Fruit fly (Drosophila melanogaster) whole organism, prepupa: ENCODE results near the gene Drs.

Experiments used
- Blimp-1 ChIP-seq: fragments of 200-800 bp; sonication (Bioruptor generic); optimal IDR thresholded peaks from 3 replicates; lab custom pipeline; 2017; ENCODE audit warnings: missing biosample characterization, missing genetic modification characterization, mild to moderate bottlenecking, moderate library complexity, missing genetic modification reagents
- CG10631 ChIP-seq: fragments of 200-800 bp; sonication (Bioruptor generic); optimal IDR thresholded peaks from 2 replicates; lab custom pipeline; 2016; ENCODE audit warnings: missing biosample characterization, missing genetic modification characterization
- CG10669 ChIP-seq: fragments of 200-800 bp; sonication (Bioruptor generic); optimal IDR thresholded peaks from 3 replicates; lab custom pipeline; 2018; ENCODE audit warnings: missing biosample characterization, mild to moderate bottlenecking, missing genetic modification characterization, moderate library complexity
- CG11294 ChIP-seq: fragments of 200-800 bp; sonication (Bioruptor generic); IDR thresholded peaks from 2 replicates; pipeline ENCODE4 v1.3.6; 2022; ENCODE audit warnings: missing biosample characterization, missing genetic modification characterization
- CG11762 ChIP-seq: fragments of 200-800 bp; sonication (Bioruptor generic); optimal IDR thresholded peaks from 3 replicates; lab custom pipeline; 2016; ENCODE audit warnings: missing biosample characterization, missing genetic modification characterization; ENCODE audit not compliant: insufficient read depth
- CG11902 ChIP-seq: fragments of 200-800 bp; sonication (Bioruptor generic); optimal IDR thresholded peaks from 3 replicates; lab custom pipeline; 2016; ENCODE audit warnings: missing biosample characterization, missing genetic modification characterization
- CG15336 ChIP-seq: fragments of 200-800 bp; sonication (Bioruptor generic); IDR thresholded peaks from 2 replicates; pipeline ENCODE4 v1.3.6; 2022; ENCODE audit warnings: missing biosample characterization, missing genetic modification characterization
- CG1621 ChIP-seq: fragments of 200-800 bp; sonication (Bioruptor generic); optimal IDR thresholded peaks from 3 replicates; lab custom pipeline; 2018; ENCODE audit warnings: missing biosample characterization, mild to moderate bottlenecking, missing genetic modification characterization
- CG16779 ChIP-seq: fragments of 200-800 bp; sonication (Bioruptor generic); optimal IDR thresholded peaks from 3 replicates; lab custom pipeline; 2017; ENCODE audit warnings: missing biosample characterization, mild to moderate bottlenecking, missing genetic modification characterization
- CG31627 ChIP-seq: fragments of 200-800 bp; sonication (Bioruptor generic); optimal IDR thresholded peaks from 3 replicates; lab custom pipeline; 2016; ENCODE audit warnings: missing biosample characterization, missing genetic modification characterization
- CG34406 ChIP-seq: fragments of 200-800 bp; sonication (Bioruptor generic); optimal IDR thresholded peaks from 3 replicates; lab custom pipeline; 2016; ENCODE audit warnings: missing biosample characterization, missing genetic modification characterization
- CG3919 ChIP-seq: fragments of 200-800 bp; sonication (Bioruptor generic); optimal IDR thresholded peaks from 3 replicates; lab custom pipeline; 2016; ENCODE audit warnings: missing biosample characterization, missing genetic modification characterization
- CG4318 ChIP-seq: fragments of 200-800 bp; sonication (Bioruptor generic); optimal IDR thresholded peaks from 3 replicates; lab custom pipeline; 2017; ENCODE audit warnings: missing biosample characterization, mild to moderate bottlenecking, missing genetic modification characterization
- CG6163 ChIP-seq: fragments of 200-800 bp; sonication (Bioruptor generic); IDR thresholded peaks from 3 replicates; pipeline ENCODE4 v1.3.6; 2022; ENCODE audit warnings: missing biosample characterization, missing genetic modification characterization
- CG6792 ChIP-seq: fragments of 200-800 bp; sonication (Bioruptor generic); optimal IDR thresholded peaks from 3 replicates; lab custom pipeline; 2016; ENCODE audit warnings: missing biosample characterization, missing genetic modification characterization
- CG6808 ChIP-seq: fragments of 200-800 bp; sonication (Bioruptor generic); optimal IDR thresholded peaks from 3 replicates; lab custom pipeline; 2017; ENCODE audit warnings: missing biosample characterization, missing genetic modification characterization, mild to moderate bottlenecking, moderate library complexity, missing genetic modification reagents
- CG6854 ChIP-seq: fragments of 200-800 bp; sonication (Bioruptor generic); optimal IDR thresholded peaks from 2 replicates; lab custom pipeline; 2017; ENCODE audit warnings: missing biosample characterization, mild to moderate bottlenecking, missing genetic modification characterization
- CG7368 ChIP-seq: fragments of 200-800 bp; sonication (Bioruptor generic); optimal IDR thresholded peaks from 3 replicates; lab custom pipeline; 2016; ENCODE audit warnings: missing biosample characterization, missing genetic modification characterization
- CG8319 ChIP-seq: fragments of 200-800 bp; sonication (Bioruptor generic); optimal IDR thresholded peaks from 3 replicates; lab custom pipeline; 2016; ENCODE audit warnings: missing biosample characterization, missing genetic modification characterization
- CG9139 ChIP-seq: fragments of 200-800 bp; sonication (Bioruptor generic); optimal IDR thresholded peaks from 3 replicates; lab custom pipeline; 2017; ENCODE audit warnings: missing biosample characterization, mild to moderate bottlenecking, missing genetic modification characterization
- Eip75B ChIP-seq: fragments of 200-800 bp; sonication (Bioruptor generic); optimal IDR thresholded peaks from 3 replicates; lab custom pipeline; 2016; ENCODE audit warnings: missing biosample characterization, missing genetic modification characterization
- Eip78C ChIP-seq: fragments of 200-800 bp; sonication (Bioruptor generic); peaks from one replicate; lab custom pipeline; 2016; ENCODE audit warnings: missing biosample characterization, missing genetic modification characterization
- Ets96B ChIP-seq: fragments of 200-800 bp; optimal IDR thresholded peaks from 2 replicates; lab custom pipeline; 2019; ENCODE audit warnings: missing biosample characterization, mild to moderate bottlenecking, missing genetic modification characterization, moderate library complexity
- Gug ChIP-seq: fragments of 200-800 bp; sonication (Bioruptor generic); IDR thresholded peaks from 2 replicates; pipeline ENCODE4 v1.3.6; 2022; ENCODE audit warnings: missing biosample characterization, missing genetic modification characterization
- Hr39 ChIP-seq: fragments of 200-800 bp; sonication (Bioruptor generic); optimal IDR thresholded peaks from 2 replicates; lab custom pipeline; 2016; ENCODE audit warnings: missing biosample characterization, missing genetic modification characterization
- Hr4 ChIP-seq: fragments of 200-800 bp; sonication (Bioruptor generic); optimal IDR thresholded peaks from 3 replicates; lab custom pipeline; 2016; ENCODE audit warnings: missing biosample characterization, missing genetic modification characterization
- Lpt ChIP-seq: fragments of 200-800 bp; sonication (Bioruptor generic); optimal IDR thresholded peaks from 3 replicates; lab custom pipeline; 2016; ENCODE audit warnings: missing biosample characterization, missing genetic modification characterization
- OdsH ChIP-seq: fragments of 200-800 bp; sonication (Bioruptor generic); optimal IDR thresholded peaks from 3 replicates; lab custom pipeline; 2016; ENCODE audit warnings: missing biosample characterization, missing genetic modification characterization
- Sox102F ChIP-seq: fragments of 200-800 bp; sonication (Bioruptor generic); optimal IDR thresholded peaks from 2 replicates; lab custom pipeline; 2016; ENCODE audit warnings: missing biosample characterization, mild to moderate bottlenecking, missing genetic modification characterization
- Sox15 ChIP-seq: fragments of 200-800 bp; sonication (Bioruptor generic); optimal IDR thresholded peaks from 3 replicates; lab custom pipeline; 2016; ENCODE audit warnings: missing biosample characterization, missing genetic modification characterization
- achi ChIP-seq: fragments of 200-800 bp; sonication (Bioruptor generic); optimal IDR thresholded peaks from 3 replicates; lab custom pipeline; 2016; ENCODE audit warnings: missing biosample characterization, missing genetic modification characterization
- acj6 ChIP-seq: fragments of 200-800 bp; sonication (Bioruptor generic); optimal IDR thresholded peaks from 3 replicates; lab custom pipeline; 2016; ENCODE audit warnings: missing biosample characterization, missing genetic modification characterization
- cyc ChIP-seq: fragments of 200-800 bp; sonication (Bioruptor generic); optimal IDR thresholded peaks from 3 replicates; lab custom pipeline; 2016; ENCODE audit warnings: missing biosample characterization, missing genetic modification characterization
- dac ChIP-seq: fragments of 200-800 bp; sonication (Bioruptor generic); optimal IDR thresholded peaks from 2 replicates; lab custom pipeline; 2017; ENCODE audit warnings: missing biosample characterization, mild to moderate bottlenecking, missing genetic modification characterization
- dsx ChIP-seq: fragments of 200-800 bp; optimal IDR thresholded peaks from 3 replicates; lab custom pipeline; 2019; ENCODE audit warnings: missing biosample characterization, mild to moderate bottlenecking, missing genetic modification characterization, moderate library complexity; ENCODE audit not compliant: poor library complexity, severe bottlenecking
- eg ChIP-seq: fragments of 200-800 bp; sonication (Bioruptor generic); IDR thresholded peaks from 3 replicates; pipeline ENCODE4 v1.3.6; 2022; ENCODE audit warnings: missing biosample characterization, missing genetic modification characterization
- esn ChIP-seq: fragments of 200-800 bp; sonication (Bioruptor generic); optimal IDR thresholded peaks from 2 replicates; lab custom pipeline; 2016; ENCODE audit warnings: missing biosample characterization, mild to moderate bottlenecking, missing genetic modification characterization, moderate library complexity
- fd59A ChIP-seq: fragments of 200-800 bp; sonication (Bioruptor generic); optimal IDR thresholded peaks from 2 replicates; lab custom pipeline; 2017; ENCODE audit warnings: missing biosample characterization, mild to moderate bottlenecking, missing genetic modification characterization, missing genetic modification reagents
- fd85E ChIP-seq: fragments of 200-800 bp; sonication (Bioruptor generic); optimal IDR thresholded peaks from 3 replicates; lab custom pipeline; 2016; ENCODE audit warnings: missing biosample characterization, missing genetic modification characterization
- fkh ChIP-seq: fragments of 200-800 bp; sonication (Bioruptor generic); optimal IDR thresholded peaks from 3 replicates; lab custom pipeline; 2017; ENCODE audit warnings: missing biosample characterization, mild to moderate bottlenecking, missing genetic modification characterization, moderate library complexity
- lz ChIP-seq: fragments of 200-800 bp; sonication (Bioruptor generic); optimal IDR thresholded peaks from 3 replicates; lab custom pipeline; 2016; ENCODE audit warnings: missing biosample characterization, missing genetic modification characterization
- salr ChIP-seq, 2 experiments: fragments of 200-800 bp; sonication (Bioruptor generic); optimal IDR thresholded peaks; 3 replicates each; lab custom pipeline; 2016 to 2018; ENCODE audit warnings: missing biosample characterization in 2 of 2, missing genetic modification characterization in 2 of 2, mild to moderate bottlenecking in 1 of 2
- ss ChIP-seq, 2 experiments: fragments of 200-800 bp; sonication (Bioruptor generic); optimal IDR thresholded peaks; 2 replicates in 1 of 2; 3 replicates in 1 of 2; lab custom pipeline; 2017 to 2018; ENCODE audit warnings: mild to moderate bottlenecking in 2 of 2, missing biosample characterization in 2 of 2, missing genetic modification characterization in 2 of 2, moderate library complexity in 1 of 2
- vri ChIP-seq: fragments of 200-800 bp; sonication (Bioruptor generic); optimal IDR thresholded peaks from 3 replicates; lab custom pipeline; 2016; ENCODE audit warnings: missing biosample characterization, mild to moderate bottlenecking, missing genetic modification characterization

Gene Drs

DNA sequence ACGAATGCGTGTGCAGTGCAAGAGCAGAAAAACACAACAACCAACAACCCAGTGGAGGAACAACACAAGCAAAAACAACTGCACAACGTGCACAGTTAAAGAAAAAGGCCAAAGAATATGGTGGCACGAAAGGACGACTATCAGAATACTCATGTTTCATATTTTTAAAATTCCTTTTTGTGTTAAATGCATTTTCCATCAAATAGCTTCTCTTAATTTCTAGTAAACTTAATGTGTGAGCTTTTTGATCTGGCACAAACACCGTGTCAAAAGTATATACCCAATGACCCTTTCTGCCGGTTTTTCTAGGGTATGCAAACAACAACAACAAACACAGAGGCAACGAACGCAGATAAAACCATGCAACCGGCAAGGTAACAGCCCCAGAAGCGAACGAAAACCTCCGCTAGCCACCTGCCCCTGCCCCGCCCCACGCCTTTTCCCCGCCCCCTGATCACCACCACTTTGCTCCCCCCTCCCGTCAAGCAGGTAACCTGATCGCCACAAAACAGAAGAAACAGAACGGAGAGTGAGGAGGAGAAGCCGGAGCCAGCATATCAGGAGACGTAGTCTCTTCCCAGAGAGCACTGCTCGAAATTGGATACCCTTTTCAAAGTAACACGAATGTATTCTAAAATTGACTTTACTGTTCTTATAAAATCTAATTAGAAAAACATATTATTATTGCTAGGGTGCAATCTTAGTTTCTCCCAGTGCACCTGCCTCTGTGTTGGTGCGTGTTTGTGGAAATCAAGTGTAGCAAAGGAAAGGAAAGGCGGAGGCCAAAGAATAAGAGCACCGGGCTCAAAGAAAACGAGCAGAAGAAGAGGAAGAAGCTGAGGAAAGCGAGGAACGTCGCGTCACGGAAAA is 25.7 kb downstream of the Drs start (continued):
- TF ChIP-seq CG11294 (peak; percentile 74), fd59A (GFP tag; lab: Kevin White, UChicago) (peak; percentile 98), CG4318 (GFP tag; lab: Kevin White, UChicago) (peak; percentile 85), CG11902 (GFP tag; lab: Kevin White, UChicago) (peak; percentile 69), dsx (GFP tag; lab: Kevin White, UChicago) (peak; percentile 97), CG1621 (peak; percentile 96), cyc (peak; percentile 98), Sox102F (GFP tag; lab: Kevin White, UChicago) (peak; percentile 96), fd85E (GFP tag; lab: Kevin White, UChicago) (peak; percentile 74), Eip78C (GFP tag; lab: Kevin White, UChicago) (peak; percentile 99), CG9139 (peak; percentile 93), CG6854 (GFP tag; lab: Kevin White, UChicago) (peak; percentile 83), Hr39 (GFP tag; lab: Kevin White, UChicago) (peak; percentile 99), vri (GFP tag; lab: Kevin White, UChicago) (peak; percentile 95), CG34406 (GFP tag; lab: Kevin White, UChicago) (peak; percentile 95), Hr4 (GFP tag; lab: Kevin White, UChicago) (peak; percentile 86), OdsH (GFP tag; lab: Kevin White, UChicago) (peak; percentile 98), acj6 (peak; percentile 98), CG10631 (GFP tag; lab: Kevin White, UChicago) (peak; percentile 94), achi (peak; percentile 95), dac (GFP tag; lab: Kevin White, UChicago) (peak; percentile 85), CG3919 (GFP tag; lab: Kevin White, UChicago) (peak; percentile 98), lz (peak; percentile 94), CG7368 (GFP tag; lab: Kevin White, UChicago) (peak; percentile 94), CG6792 (GFP tag; lab: Kevin White, UChicago) (peak; percentile 97)

DNA sequence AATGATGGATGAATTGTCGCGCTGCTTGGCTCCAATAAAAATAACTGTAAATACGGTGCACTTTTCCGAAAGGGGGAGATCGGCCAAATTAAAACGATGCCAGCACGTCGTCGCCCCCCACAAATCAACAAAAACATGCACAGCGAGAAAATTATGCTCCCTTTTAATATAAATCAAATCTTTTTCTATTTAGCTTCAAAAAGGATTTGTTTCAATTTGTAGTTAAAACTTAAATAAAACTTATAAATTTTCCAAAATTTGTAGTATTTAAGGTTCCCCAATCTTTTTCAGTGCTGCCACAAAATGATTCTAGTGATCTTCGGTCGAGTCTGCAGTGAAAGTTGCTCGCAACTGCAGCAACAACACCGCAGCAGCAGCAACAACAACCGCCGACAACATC is 26.7 kb downstream of the Drs start:
- TF ChIP-seq CG34406 (GFP tag; lab: Kevin White, UChicago) (peak; percentile 85), CG3919 (GFP tag; lab: Kevin White, UChicago) (peak; percentile 89), Sox102F (GFP tag; lab: Kevin White, UChicago) (peak; percentile 77), esn (GFP tag; lab: Kevin White, UChicago) (peak; percentile 81), acj6 (peak; percentile 87), Sox15 (GFP tag; lab: Kevin White, UChicago) (peak; percentile 59), OdsH (GFP tag; lab: Kevin White, UChicago) (peak; percentile 89), CG8319 (peak; percentile 73), cyc (peak; percentile 75), Gug (GFP tag; lab: Robert Waterston, UW) (peak; percentile 88), salr (GFP tag; optimal IDR thresholded peaks at IDR 0.05; lab: Kevin White, UChicago) (peak; percentile 66 to 87), lz (peak; percentile 73), CG4318 (GFP tag; lab: Kevin White, UChicago) (peak; percentile 89), CG6792 (GFP tag; lab: Kevin White, UChicago) (peak; percentile 77), CG31627 (GFP tag; lab: Kevin White, UChicago) (peak; percentile 68), ss (GFP tag; optimal IDR thresholded peaks at IDR 0.05; lab: Kevin White, UChicago) (peak; percentile 71 to 84), dsx (GFP tag; lab: Kevin White, UChicago) (peak; percentile 87), Hr4 (GFP tag; lab: Kevin White, UChicago) (peak; percentile 90), Eip75B (GFP tag; lab: Kevin White, UChicago) (peak; percentile 83), CG7368 (GFP tag; lab: Kevin White, UChicago) (peak; percentile 68), CG10669 (GFP tag; lab: Kevin White, UChicago) (peak; percentile 84), CG6808 (GFP tag; lab: Kevin White, UChicago) (peak; percentile 89), Hr39 (GFP tag; lab: Kevin White, UChicago) (peak; percentile 71), Ets96B (tag; lab: Kevin White, UChicago) (peak; percentile 88), CG1621 (peak; percentile 73), CG11762 (peak; percentile 81), CG6163 (GFP tag; lab: Robert Waterston, UW) (peak; percentile 93), Blimp-1 (peak; percentile 62), Lpt (GFP tag; lab: Kevin White, UChicago) (peak; percentile 81), CG6854 (GFP tag; lab: Kevin White, UChicago) (peak; percentile 27), Eip78C (GFP tag; lab: Kevin White, UChicago) (peak; percentile 97), CG15336 (GFP tag; lab: Robert Waterston, UW) (peak; percentile 94), achi (peak; percentile 89), fkh (GFP tag; lab: Kevin White, UChicago) (peak; percentile 22), CG16779 (tag; lab: Kevin White, UChicago) (peak; percentile 84), CG9139 (peak; percentile 67), eg (GFP tag; lab: Robert Waterston, UW) (peak; percentile 92)
